Worm (Caenorhabditis elegans) whole organism, L4 larva: ENCODE results near the gene spp-1.

ENCODE experiments used
- D1046.2 ChIP-seq: fragments of 200-800 bp; sonication (Bioruptor generic); IDR thresholded peaks from 2 replicates; pipeline ENCODE4 v1.3.6; 2022; ENCODE audit warnings: missing genetic modification characterization, missing compliant biosample characterization
- F26F4.8 ChIP-seq: fragments of 200-800 bp; sonication (Bioruptor generic); conservative IDR thresholded peaks from 2 replicates; pipeline ENCODE4 v1.3.6; 2022; ENCODE audit warnings: missing genetic modification characterization, missing compliant biosample characterization
- F49E8.2 ChIP-seq: sonication (generic microtip); optimal IDR thresholded peaks from 2 replicates; lab custom pipeline; 2016; ENCODE audit warnings: missing compliant biosample characterization, mild to moderate bottlenecking, missing genetic modification characterization, borderline replicate concordance
- R02D3.7 ChIP-seq: fragments of 150-350 bp; sonication (generic microtip); optimal IDR thresholded peaks from 3 replicates; lab custom pipeline; 2014; ENCODE audit warnings: missing biosample characterization, missing genetic modification characterization
- ZK546.5 ChIP-seq, 2 experiments: sonication (generic microtip); optimal IDR thresholded peaks; 2 replicates each; lab custom pipeline; 2017; ENCODE audit warnings: missing biosample characterization in 2 of 2, missing genetic modification characterization in 2 of 2
- aha-1 ChIP-seq: fragments of 150-350 bp; peaks from one replicate; lab custom pipeline; 2014; ENCODE audit warnings: missing biosample characterization, missing genetic modification characterization
- ceh-44 ChIP-seq: fragments of 200-800 bp; sonication (Bioruptor generic); IDR thresholded peaks from 2 replicates; pipeline ENCODE4 v1.3.6; 2022; ENCODE audit warnings: missing genetic modification reagents, missing genetic modification characterization, missing compliant biosample characterization
- ceh-62 ChIP-seq: sonication (generic microtip); optimal IDR thresholded peaks from 2 replicates; lab custom pipeline; 2017; ENCODE audit warnings: missing biosample characterization, missing genetic modification characterization
- ceh-82 ChIP-seq: sonication (generic microtip); optimal IDR thresholded peaks from 2 replicates; lab custom pipeline; 2017; ENCODE audit warnings: missing biosample characterization, missing genetic modification characterization
- ces-1 ChIP-seq: fragments of 150-350 bp; sonication (generic microtip); optimal IDR thresholded peaks from 4 replicates; lab custom pipeline; 2014; ENCODE audit warnings: missing biosample characterization, missing genetic modification reagents, missing genetic modification characterization
- cey-2 ChIP-seq: sonication (generic microtip); optimal IDR thresholded peaks from 3 replicates; lab custom pipeline; 2017; ENCODE audit warnings: missing genetic modification characterization, mild to moderate bottlenecking, missing compliant biosample characterization, antibody characterized with exemption, borderline replicate concordance; ENCODE audit not compliant: insufficient read depth
- ctbp-1 ChIP-seq: fragments of 200-800 bp; sonication (Bioruptor generic); IDR thresholded peaks from 2 replicates; pipeline ENCODE4 v1.3.6; 2022; ENCODE audit warnings: missing genetic modification reagents, missing genetic modification characterization, missing compliant biosample characterization
- daf-19 ChIP-seq: fragments of 200-800 bp; sonication (Bioruptor generic); conservative IDR thresholded peaks from 2 replicates; pipeline ENCODE4 v1.3.6; 2022; ENCODE audit warnings: missing genetic modification characterization, missing compliant biosample characterization
- daf-8 ChIP-seq: fragments of 200-800 bp; sonication (Bioruptor generic); IDR thresholded peaks from 2 replicates; pipeline ENCODE4 v1.3.6; 2022; ENCODE audit warnings: missing genetic modification characterization, missing compliant biosample characterization
- dmd-6 ChIP-seq: fragments of 200-800 bp; sonication (Bioruptor generic); IDR thresholded peaks from 2 replicates; pipeline ENCODE4 v1.3.6; 2022; ENCODE audit warnings: missing genetic modification reagents, missing genetic modification characterization, missing compliant biosample characterization
- dve-1 ChIP-seq: sonication (generic microtip); optimal IDR thresholded peaks from 2 replicates; lab custom pipeline; 2017; ENCODE audit warnings: antibody characterized with exemption, mild to moderate bottlenecking, missing genetic modification characterization, missing compliant biosample characterization; ENCODE audit not compliant: insufficient read depth
- fkh-10 ChIP-seq: fragments of 150-350 bp; optimal IDR thresholded peaks from 2 replicates; lab custom pipeline; 2014; ENCODE audit warnings: missing biosample characterization, missing genetic modification reagents, missing genetic modification characterization
- fos-1 ChIP-seq: fragments of 150-350 bp; optimal IDR thresholded peaks from 2 replicates; lab custom pipeline; 2014; ENCODE audit warnings: missing biosample characterization, missing genetic modification characterization
- hlh-11 ChIP-seq: fragments of 200-800 bp; sonication (Bioruptor generic); optimal IDR thresholded peaks from 2 replicates; lab custom pipeline; 2018; ENCODE audit warnings: mild to moderate bottlenecking, missing genetic modification characterization, missing compliant biosample characterization
- lim-7 ChIP-seq: fragments of 200-800 bp; sonication (Bioruptor generic); IDR thresholded peaks from 2 replicates; pipeline ENCODE4 v1.3.6; 2022; ENCODE audit warnings: missing genetic modification characterization, missing compliant biosample characterization
- lin-13 ChIP-seq: fragments of 150-350 bp; optimal IDR thresholded peaks from 2 replicates; lab custom pipeline; 2014; ENCODE audit warnings: missing biosample characterization, missing genetic modification reagents, missing genetic modification characterization
- lin-15B ChIP-seq: fragments of 150-350 bp; sonication (generic microtip); optimal IDR thresholded peaks from 3 replicates; lab custom pipeline; 2014; ENCODE audit warnings: missing biosample characterization, missing genetic modification characterization
- lin-29 ChIP-seq: fragments of 200-800 bp; sonication (Bioruptor generic); IDR thresholded peaks from 2 replicates; pipeline ENCODE4 v1.3.6; 2022; ENCODE audit warnings: missing genetic modification reagents, missing genetic modification characterization, missing compliant biosample characterization
- lin-38 ChIP-seq: fragments of 200-800 bp; sonication (Bioruptor generic); IDR thresholded peaks from 2 replicates; pipeline ENCODE4 v1.3.6; 2022; ENCODE audit warnings: missing genetic modification reagents, missing genetic modification characterization, missing compliant biosample characterization
- lin-39 ChIP-seq: fragments of 150-350 bp; optimal IDR thresholded peaks from 2 replicates; lab custom pipeline; 2014; ENCODE audit warnings: missing biosample characterization, missing genetic modification reagents, missing genetic modification characterization
- lsy-2 ChIP-seq, 2 experiments: fragments of 150-350 bp in 1 of 2; sonication (generic microtip) in 1 of 2; optimal IDR thresholded peaks; 2 replicates each; lab custom pipeline; 2014 to 2017; ENCODE audit warnings: missing biosample characterization in 2 of 2, missing genetic modification characterization in 2 of 2
- madf-5 ChIP-seq, 2 experiments: fragments of 200-800 bp; sonication (Bioruptor generic); IDR thresholded peaks; 2 replicates each; pipeline ENCODE4 v1.3.6; 2022; ENCODE audit warnings: missing compliant biosample characterization in 2 of 2, missing genetic modification characterization in 2 of 2
- mes-2 ChIP-seq: sonication (generic microtip); optimal IDR thresholded peaks from 2 replicates; lab custom pipeline; 2016; ENCODE audit warnings: missing genotype, mild to moderate bottlenecking, missing genetic modification characterization, missing compliant biosample characterization; ENCODE audit not compliant: poor library complexity, severe bottlenecking
- mxl-2 ChIP-seq: fragments of 200-800 bp; sonication (Bioruptor generic); conservative IDR thresholded peaks from 2 replicates; pipeline ENCODE4 v1.3.6; 2022; ENCODE audit warnings: missing genetic modification reagents, missing genetic modification characterization, missing compliant biosample characterization
- mxl-3 ChIP-seq: fragments of 200-800 bp; sonication (Bioruptor generic); optimal IDR thresholded peaks from 2 replicates; lab custom pipeline; 2018; ENCODE audit warnings: mild to moderate bottlenecking, missing genetic modification characterization, missing compliant biosample characterization
- nhr-102 ChIP-seq: sonication (generic microtip); optimal IDR thresholded peaks from 2 replicates; lab custom pipeline; 2016; ENCODE audit warnings: mild to moderate bottlenecking, missing genetic modification characterization, moderate library complexity, missing compliant biosample characterization
- nhr-237 ChIP-seq: sonication (generic microtip); optimal IDR thresholded peaks from 2 replicates; lab custom pipeline; 2017; ENCODE audit warnings: missing biosample characterization, missing genetic modification characterization
- nhr-25 ChIP-seq: sonication (generic microtip); optimal IDR thresholded peaks from 2 replicates; lab custom pipeline; 2017; ENCODE audit warnings: missing genetic modification characterization, mild to moderate bottlenecking, missing compliant biosample characterization, antibody characterized with exemption, moderate library complexity, borderline replicate concordance; ENCODE audit not compliant: insufficient read depth
- nhr-6 ChIP-seq: fragments of 150-350 bp; optimal IDR thresholded peaks from 2 replicates; lab custom pipeline; 2014; ENCODE audit warnings: missing biosample characterization, missing genetic modification characterization
- rbr-2 ChIP-seq: sonication (generic microtip); optimal IDR thresholded peaks from 2 replicates; lab custom pipeline; 2016; ENCODE audit warnings: missing genotype, missing genetic modification characterization, missing compliant biosample characterization
- sdz-12 ChIP-seq: fragments of 200-800 bp; sonication (Bioruptor generic); optimal IDR thresholded peaks from 2 replicates; lab custom pipeline; 2018; ENCODE audit warnings: mild to moderate bottlenecking, missing genetic modification characterization, missing compliant biosample characterization
- snpc-4 ChIP-seq: fragments of 150-350 bp; optimal IDR thresholded peaks from 2 replicates; lab custom pipeline; 2014; ENCODE audit warnings: missing biosample characterization, missing genetic modification characterization
- spr-1 ChIP-seq: sonication (generic microtip); optimal IDR thresholded peaks from 2 replicates; lab custom pipeline; 2016; ENCODE audit warnings: mild to moderate bottlenecking, missing genetic modification characterization, missing compliant biosample characterization
- spr-3 ChIP-seq: fragments of 200-800 bp; sonication (Bioruptor generic); optimal IDR thresholded peaks from 2 replicates; lab custom pipeline; 2018; ENCODE audit warnings: mild to moderate bottlenecking, missing genetic modification characterization, missing compliant biosample characterization
- unc-130 ChIP-seq: sonication (generic microtip); optimal IDR thresholded peaks from 2 replicates; lab custom pipeline; 2016; ENCODE audit warnings: missing genetic modification reagents, missing genetic modification characterization, missing compliant biosample characterization
- unc-62 ChIP-seq, 3 experiments: fragments of 150-350 bp in 1 of 3; sonication (generic microtip); optimal IDR thresholded peaks in 2 of 3; peaks in 1 of 3; 1 replicate in 1 of 3; 2 replicates in 2 of 3; lab custom pipeline; 2014 to 2017; ENCODE audit warnings: missing biosample characterization in 3 of 3, missing genetic modification characterization in 3 of 3, missing genetic modification reagents in 3 of 3, missing genotype in 1 of 3
- vab-7 ChIP-seq: fragments of 200-800 bp; sonication (Bioruptor generic); IDR thresholded peaks from 2 replicates; pipeline ENCODE4 v1.3.6; 2022; ENCODE audit warnings: missing genetic modification reagents, missing genetic modification characterization, missing compliant biosample characterization
- zip-11 ChIP-seq: fragments of 200-800 bp; sonication (Bioruptor generic); IDR thresholded peaks from 2 replicates; pipeline ENCODE4 v1.3.6; 2022; ENCODE audit warnings: missing genetic modification characterization, missing compliant biosample characterization

spp-1 gene

ce11 chrIII:10359916-10360315 is 4.4 kb upstream of the spp-1 start:
- TF ChIP-seq aha-1 (tag; lab: Kevin White, UChicago) (peak; percentile 93), lin-38 (GFP tag; lab: Robert Waterston, UW) (no peak)
- TF ChIP-seq, all 104 proteins: peak for 1

DNA sequence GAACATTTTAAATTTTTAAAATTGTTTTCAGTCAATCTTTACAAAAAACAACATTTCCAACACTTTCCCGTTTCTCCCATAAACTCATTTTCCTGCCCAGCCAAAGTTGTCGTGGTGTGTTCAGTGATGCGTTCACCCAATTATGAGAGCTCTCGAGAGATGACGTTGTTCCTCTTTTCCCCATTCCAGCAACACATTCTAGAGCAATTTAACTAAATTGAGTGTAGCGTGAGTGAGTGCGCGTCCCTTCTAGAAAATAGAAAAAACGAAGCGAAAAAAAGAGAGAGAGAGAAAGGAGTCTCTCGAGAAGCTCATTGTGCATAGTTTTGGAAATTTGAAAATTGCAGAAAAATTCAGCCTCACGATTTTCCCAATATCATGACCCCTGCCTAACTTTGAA is 3.3 kb upstream of the spp-1 start:
- 0 out of 2 replicates have a peak, but pooled peaks have one; percentile 55 for TF ChIP-seq ctbp-1 (GFP tag; lab: Robert Waterston, UW)
- no peak for TF ChIP-seq nhr-25 (tag; lab: Kevin White, UChicago)
- peak in 1 of 2 experiments; percentile 46 for TF ChIP-seq lsy-2 (tag; optimal IDR thresholded peaks at IDR 0.05; lab: Kevin White, UChicago)
- no peak for TF ChIP-seq vab-7 (GFP tag; lab: Robert Waterston, UW)
- TF ChIP-seq daf-19 (GFP tag; lab: Robert Waterston, UW): no peak
- no peak for TF ChIP-seq R02D3.7 (tag; lab: Kevin White, UChicago)
- TF ChIP-seq lin-39 (tag; lab: Kevin White, UChicago): no peak
- peak; percentile 62 for TF ChIP-seq fkh-10 (GFP tag; lab: Kevin White, UChicago)
- TF ChIP-seq nhr-237: no peak
- peak; percentile 14 for TF ChIP-seq aha-1 (tag; lab: Kevin White, UChicago)
- no peak for TF ChIP-seq mes-2 (tag; lab: Kevin White, UChicago)
- no peak for TF ChIP-seq daf-8 (GFP tag; lab: Robert Waterston, UW)
- TF ChIP-seq F49E8.2: no peak
- no peak for TF ChIP-seq dmd-6 (GFP tag; lab: Robert Waterston, UW)
- no peak for TF ChIP-seq nhr-102 (tag; lab: Kevin White, UChicago)
- TF ChIP-seq ZK546.5 (tag; optimal IDR thresholded peaks at IDR 0.05; lab: Kevin White, UChicago): no peak
- no peak for TF ChIP-seq ceh-82 (tag; lab: Kevin White, UChicago)
- TF ChIP-seq unc-130: no peak
- TF ChIP-seq madf-5 (GFP tag; IDR thresholded peaks at IDR 0.05; lab: Robert Waterston, UW): no peak
- no peak for TF ChIP-seq ceh-44 (GFP tag; lab: Robert Waterston, UW)
- TF ChIP-seq lin-29 (GFP tag; lab: Robert Waterston, UW): no peak
- TF ChIP-seq mxl-2: no peak
- peak; percentile 86 for TF ChIP-seq ces-1 (GFP tag; lab: Kevin White, UChicago)
- TF ChIP-seq lin-13 (GFP tag; lab: Kevin White, UChicago): no peak
- TF ChIP-seq ceh-62 (tag; lab: Kevin White, UChicago): no peak
- no peak for TF ChIP-seq fos-1 (tag; lab: Kevin White, UChicago)
- no peak for TF ChIP-seq snpc-4 (tag; lab: Kevin White, UChicago)
- TF ChIP-seq spr-1: no peak
- no peak for TF ChIP-seq lin-15B (tag; lab: Kevin White, UChicago)
- TF ChIP-seq nhr-6 (tag; lab: Kevin White, UChicago): no peak
- TF ChIP-seq lim-7 (GFP tag; lab: Robert Waterston, UW): no peak
- TF ChIP-seq mxl-3 (GFP tag; lab: Kevin White, UChicago): no peak
- TF ChIP-seq F26F4.8 (GFP tag; lab: Robert Waterston, UW): no peak
- no peak for TF ChIP-seq spr-3 (GFP tag; lab: Kevin White, UChicago)
- TF ChIP-seq sdz-12 (GFP tag; lab: Kevin White, UChicago): no peak
- TF ChIP-seq hlh-11 (tag; lab: Kevin White, UChicago): no peak
- no peak for TF ChIP-seq rbr-2 (tag; lab: Kevin White, UChicago)
- no peak for TF ChIP-seq zip-11 (GFP tag; lab: Robert Waterston, UW)
- TF ChIP-seq dve-1 (tag; lab: Kevin White, UChicago): no peak
- TF ChIP-seq unc-62 (GFP tag; optimal IDR thresholded peaks at IDR 0.05 in 1 of 2; lab: Kevin White, UChicago): no peak
- TF ChIP-seq unc-62 (tag; optimal IDR thresholded peaks at IDR 0.05; lab: Kevin White, UChicago): no peak
- TF ChIP-seq D1046.2 (GFP tag; lab: Robert Waterston, UW): no peak
- no peak for TF ChIP-seq cey-2 (tag; lab: Kevin White, UChicago)
